Worm (Caenorhabditis elegans) whole organism, late embryonic: Measurements from ENCODE around the gene clh-3.

Source experiments
- F13H6.1 ChIP-seq: sonication (generic microtip); optimal IDR thresholded peaks from 2 replicates; lab custom pipeline; 2016; ENCODE audit warnings: missing genetic modification characterization, missing compliant biosample characterization
- fkh-6 ChIP-seq: sonication (generic microtip); optimal IDR thresholded peaks from 2 replicates; lab custom pipeline; 2016; ENCODE audit warnings: missing genetic modification characterization, missing compliant biosample characterization
- hlh-6 ChIP-seq: sonication (generic microtip); optimal IDR thresholded peaks from 2 replicates; lab custom pipeline; 2016; ENCODE audit warnings: missing genotype, missing genetic modification characterization, missing compliant biosample characterization
- pat-9 ChIP-seq: fragments of 200-800 bp; sonication (Bioruptor generic); optimal IDR thresholded peaks from 2 replicates; lab custom pipeline; 2018; ENCODE audit warnings: mild to moderate bottlenecking, missing genetic modification characterization, moderate library complexity, missing compliant biosample characterization
- sdc-2 ChIP-seq: sonication (generic microtip); optimal IDR thresholded peaks from 2 replicates; lab custom pipeline; 2016; ENCODE audit warnings: missing genotype, missing genetic modification characterization, missing compliant biosample characterization
- ztf-16 ChIP-seq: sonication (generic microtip); optimal IDR thresholded peaks from 2 replicates; lab custom pipeline; 2017; ENCODE audit warnings: missing genetic modification characterization, missing compliant biosample characterization

DNA sequence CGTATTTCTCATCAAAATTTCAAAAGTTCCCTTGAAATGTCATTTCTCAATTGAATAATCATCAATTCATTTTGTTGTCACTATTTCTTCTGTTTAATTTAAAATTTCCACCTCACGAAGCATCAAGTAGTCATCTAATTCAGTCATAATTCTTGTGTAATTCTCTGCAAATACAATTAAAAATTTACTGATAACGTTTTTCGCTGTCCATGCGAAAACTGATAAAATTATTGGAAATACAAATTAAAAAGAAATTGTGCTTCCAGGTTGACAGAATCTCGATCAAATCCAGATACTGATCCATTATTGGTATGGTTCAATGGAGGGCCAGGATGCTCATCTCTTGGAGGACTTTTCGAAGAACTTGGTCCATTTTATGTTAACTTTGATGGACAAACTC is 7.6 kb upstream of the clh-3 start:
- no peak for TF ChIP-seq hlh-6 (tag; lab: Kevin White, UChicago)
- TF ChIP-seq ztf-16 (tag; lab: Kevin White, UChicago) = no peak
- TF ChIP-seq fkh-6 (tag; lab: Kevin White, UChicago) = no peak
- TF ChIP-seq pat-9 = no peak
- no peak for TF ChIP-seq F13H6.1 (tag; lab: Kevin White, UChicago)
- TF ChIP-seq sdc-2 (tag; lab: Kevin White, UChicago) = no peak
